Worm (Caenorhabditis elegans) whole organism, young adult: ENCODE results near the gene T22B2.2.
A peak's percentile ranks its signal among the peaks of the same experiment; 100 is the strongest.

Experiments
- B0261.1 ChIP-seq: sonication (generic microtip); optimal IDR thresholded peaks from 2 replicates; lab custom pipeline; 2016; ENCODE audit warnings: mild to moderate bottlenecking, missing genetic modification characterization, moderate library complexity, missing compliant biosample characterization
- D2030.7 ChIP-seq: fragments of 200-800 bp; sonication (Bioruptor generic); IDR thresholded peaks from 2 replicates; pipeline ENCODE4 v1.3.6; 2022; ENCODE audit warnings: missing genetic modification reagents, missing genetic modification characterization, missing compliant biosample characterization
- F10E7.11 ChIP-seq: sonication (generic microtip); optimal IDR thresholded peaks from 2 replicates; lab custom pipeline; 2017; ENCODE audit warnings: mild to moderate bottlenecking, missing genetic modification characterization, moderate library complexity, missing compliant biosample characterization
- F49E8.2 ChIP-seq: sonication (generic microtip); optimal IDR thresholded peaks from 3 replicates; lab custom pipeline; 2017; ENCODE audit warnings: missing genetic modification characterization, mild to moderate bottlenecking, missing compliant biosample characterization, antibody characterized with exemption, moderate library complexity; ENCODE audit not compliant: insufficient read depth
- F52B5.7 ChIP-seq: sonication (generic microtip); optimal IDR thresholded peaks from 2 replicates; lab custom pipeline; 2016; ENCODE audit warnings: mild to moderate bottlenecking, missing genetic modification characterization, missing compliant biosample characterization
- F55B11.4 ChIP-seq: sonication (generic microtip); optimal IDR thresholded peaks from 2 replicates; lab custom pipeline; 2016; ENCODE audit warnings: missing compliant biosample characterization, missing genetic modification characterization, borderline replicate concordance; ENCODE audit not compliant: insufficient read depth
- K12H6.12 ChIP-seq: fragments of 200-800 bp; sonication (Bioruptor generic); optimal IDR thresholded peaks from 2 replicates; lab custom pipeline; 2018; ENCODE audit warnings: mild to moderate bottlenecking, missing genetic modification characterization, missing compliant biosample characterization
- Y53F4B.3 ChIP-seq: fragments of 200-800 bp; sonication (Bioruptor generic); IDR thresholded peaks from 2 replicates; pipeline ENCODE4 v1.3.6; 2022; ENCODE audit warnings: missing genetic modification reagents, missing genetic modification characterization, missing compliant biosample characterization
- Y79H2A.3 ChIP-seq: fragments of 200-800 bp; sonication (Bioruptor generic); conservative IDR thresholded peaks from 2 replicates; pipeline ENCODE4 v1.3.6; 2022; ENCODE audit warnings: missing genetic modification reagents, missing genetic modification characterization, missing compliant biosample characterization
- ZK185.1 ChIP-seq: sonication (generic microtip); optimal IDR thresholded peaks from 2 replicates; lab custom pipeline; 2016; ENCODE audit warnings: mild to moderate bottlenecking, missing genetic modification characterization, missing compliant biosample characterization; ENCODE audit not compliant: poor library complexity, severe bottlenecking
- ama-1 ChIP-seq, 3 experiments: fragments of 150-350 bp in 1 of 3; sonication (generic microtip) in 2 of 3; optimal IDR thresholded peaks; 2 replicates each; lab custom pipeline; 2014 to 2018; ENCODE audit warnings: missing biosample characterization in 2 of 3, missing genetic modification characterization in 2 of 3, missing genetic modification reagents in 2 of 3
- atf-7 ChIP-seq: sonication (generic microtip); optimal IDR thresholded peaks from 2 replicates; lab custom pipeline; 2017; ENCODE audit warnings: mild to moderate bottlenecking, missing genetic modification characterization, missing compliant biosample characterization
- attf-5 ChIP-seq: fragments of 200-800 bp; sonication (Bioruptor generic); optimal IDR thresholded peaks from 2 replicates; lab custom pipeline; 2018; ENCODE audit warnings: mild to moderate bottlenecking, missing genetic modification characterization, missing compliant biosample characterization
- bed-1 ChIP-seq: fragments of 200-800 bp; sonication (Bioruptor generic); IDR thresholded peaks from 2 replicates; pipeline ENCODE4 v1.3.6; 2022; ENCODE audit warnings: missing genetic modification reagents, missing genetic modification characterization, missing compliant biosample characterization
- cebp-1 ChIP-seq, 2 experiments: fragments of 200-800 bp in 1 of 2; sonication (Bioruptor generic) in 1 of 2; sonication (generic microtip) in 1 of 2; IDR thresholded peaks in 1 of 2; optimal IDR thresholded peaks in 1 of 2; 2 replicates each; pipeline versions ENCODE4 v1.3.6 to Lab custom; 2017 to 2022; ENCODE audit warnings: missing compliant biosample characterization in 2 of 2, missing genetic modification characterization in 2 of 2, mild to moderate bottlenecking in 1 of 2, missing genetic modification reagents in 1 of 2, moderate library complexity in 1 of 2
- cebp-2 ChIP-seq: fragments of 200-800 bp; sonication (Bioruptor generic); IDR thresholded peaks from 2 replicates; pipeline ENCODE4 v1.3.6; 2022; ENCODE audit warnings: missing genetic modification characterization, missing compliant biosample characterization
- ceh-27 ChIP-seq: fragments of 200-800 bp; sonication (Bioruptor generic); optimal IDR thresholded peaks from 2 replicates; lab custom pipeline; 2018; ENCODE audit warnings: mild to moderate bottlenecking, missing genetic modification characterization, moderate library complexity, missing compliant biosample characterization
- ceh-40 ChIP-seq: fragments of 200-800 bp; sonication (Bioruptor generic); IDR thresholded peaks from 2 replicates; pipeline ENCODE4 v1.3.6; 2022; ENCODE audit warnings: missing genetic modification characterization, missing compliant biosample characterization
- dpff-1 ChIP-seq: sonication (generic microtip); optimal IDR thresholded peaks from 2 replicates; lab custom pipeline; 2017; ENCODE audit warnings: mild to moderate bottlenecking, missing genetic modification characterization, missing compliant biosample characterization
- egl-18 ChIP-seq: fragments of 200-800 bp; sonication (Bioruptor generic); IDR thresholded peaks from 2 replicates; pipeline ENCODE4 v1.3.6; 2022; ENCODE audit warnings: missing genetic modification reagents, missing genetic modification characterization, missing compliant biosample characterization
- egl-44 ChIP-seq: fragments of 200-800 bp; sonication (Bioruptor generic); IDR thresholded peaks from 2 replicates; pipeline ENCODE4 v1.3.6; 2022; ENCODE audit warnings: missing genetic modification reagents, missing genetic modification characterization, missing compliant biosample characterization
- ekl-4 ChIP-seq: fragments of 200-800 bp; sonication (Bioruptor generic); IDR thresholded peaks from 2 replicates; pipeline ENCODE4 v1.3.6; 2022; ENCODE audit warnings: missing genetic modification reagents, missing genetic modification characterization, missing compliant biosample characterization
- gei-17 ChIP-seq: fragments of 200-800 bp; sonication (Bioruptor generic); optimal IDR thresholded peaks from 2 replicates; lab custom pipeline; 2018; ENCODE audit warnings: mild to moderate bottlenecking, missing genetic modification characterization, missing compliant biosample characterization
- him-1 ChIP-seq: sonication (generic microtip); optimal IDR thresholded peaks from 2 replicates; lab custom pipeline; 2016; ENCODE audit warnings: missing genotype, missing genetic modification reagents, missing genetic modification characterization, missing compliant biosample characterization
- hlh-12 ChIP-seq: sonication (generic microtip); optimal IDR thresholded peaks from 2 replicates; lab custom pipeline; 2016; ENCODE audit warnings: missing genetic modification characterization, missing compliant biosample characterization
- hlh-26 ChIP-seq: fragments of 200-800 bp; sonication (Bioruptor generic); conservative IDR thresholded peaks from 2 replicates; pipeline ENCODE4 v1.3.6; 2022; ENCODE audit warnings: missing genetic modification reagents, missing genetic modification characterization, missing compliant biosample characterization
- hmg-1.2 ChIP-seq: fragments of 200-800 bp; sonication (Bioruptor generic); IDR thresholded peaks from 2 replicates; pipeline ENCODE4 v1.3.6; 2022; ENCODE audit warnings: missing genetic modification reagents, missing genetic modification characterization, missing compliant biosample characterization
- lag-1 ChIP-seq: fragments of 200-800 bp; sonication (Bioruptor generic); IDR thresholded peaks from 2 replicates; pipeline ENCODE4 v1.3.6; 2022; ENCODE audit warnings: missing genetic modification reagents, missing genetic modification characterization, missing compliant biosample characterization
- let-607 ChIP-seq, 2 experiments: fragments of 200-800 bp in 1 of 2; sonication (Bioruptor generic) in 1 of 2; sonication (generic microtip) in 1 of 2; optimal IDR thresholded peaks; 2 replicates each; lab custom pipeline; 2016 to 2018; ENCODE audit warnings: mild to moderate bottlenecking in 2 of 2, missing compliant biosample characterization in 2 of 2, missing genetic modification characterization in 2 of 2, moderate library complexity in 2 of 2, missing genotype in 1 of 2
- lin-35 ChIP-seq, 3 experiments: fragments of 150-350 bp in 2 of 3; sonication (generic microtip) in 1 of 3; optimal IDR thresholded peaks; 2 replicates each; lab custom pipeline; 2014 to 2018; ENCODE audit warnings: missing biosample characterization in 3 of 3, missing genetic modification characterization in 3 of 3, missing genetic modification reagents in 3 of 3
- madf-6 ChIP-seq: fragments of 200-800 bp; sonication (Bioruptor generic); IDR thresholded peaks from 2 replicates; pipeline ENCODE4 v1.3.6; 2022; ENCODE audit warnings: missing genetic modification reagents, missing genetic modification characterization, missing compliant biosample characterization
- mes-4 ChIP-seq: sonication (generic microtip); optimal IDR thresholded peaks from 2 replicates; lab custom pipeline; 2016; ENCODE audit warnings: missing genotype, missing genetic modification characterization, missing compliant biosample characterization
- mxl-1 ChIP-seq: sonication (generic microtip); optimal IDR thresholded peaks from 2 replicates; lab custom pipeline; 2016; ENCODE audit warnings: missing genetic modification characterization, missing compliant biosample characterization
- nfya-1 ChIP-seq: sonication (generic microtip); optimal IDR thresholded peaks from 2 replicates; lab custom pipeline; 2017; ENCODE audit warnings: antibody characterized with exemption, missing compliant biosample characterization, missing genetic modification characterization, borderline replicate concordance; ENCODE audit not compliant: insufficient read depth
- nfya-2 ChIP-seq: fragments of 200-800 bp; sonication (Bioruptor generic); IDR thresholded peaks from 2 replicates; pipeline ENCODE4 v1.3.6; 2022; ENCODE audit warnings: missing genetic modification reagents, missing genetic modification characterization, missing compliant biosample characterization
- pbrm-1 ChIP-seq: fragments of 200-800 bp; sonication (Bioruptor generic); IDR thresholded peaks from 2 replicates; pipeline ENCODE4 v1.3.6; 2022; ENCODE audit warnings: missing genetic modification reagents, missing genetic modification characterization, missing compliant biosample characterization
- rpc-1 ChIP-seq, 2 experiments: fragments of 150-350 bp in 1 of 2; sonication (generic microtip) in 1 of 2; optimal IDR thresholded peaks; 2 replicates each; lab custom pipeline; 2014 to 2018; ENCODE audit warnings: missing biosample characterization in 1 of 2, missing genetic modification characterization in 1 of 2, missing genetic modification reagents in 1 of 2, missing genotype in 1 of 2
- snpc-3.4 ChIP-seq: sonication (generic microtip); optimal IDR thresholded peaks from 2 replicates; lab custom pipeline; 2017; ENCODE audit warnings: missing genetic modification characterization, mild to moderate bottlenecking, missing compliant biosample characterization, antibody characterized with exemption, moderate library complexity, missing genotype, missing genetic modification reagents
- snpc-4 ChIP-seq, 5 experiments: fragments of 150-350 bp in 1 of 5; sonication (generic microtip) in 4 of 5; optimal IDR thresholded peaks; 2 replicates each; lab custom pipeline; 2014 to 2018; ENCODE audit warnings: missing genetic modification characterization in 5 of 5, missing biosample characterization in 3 of 5, antibody characterized with exemption in 2 of 5, mild to moderate bottlenecking in 2 of 5, missing compliant biosample characterization in 2 of 5, missing genotype in 2 of 5, moderate library complexity in 2 of 5, missing genetic modification reagents in 1 of 5
- unc-62 ChIP-seq: fragments of 150-350 bp; optimal IDR thresholded peaks from 2 replicates; lab custom pipeline; 2014; ENCODE audit warnings: missing biosample characterization, missing genetic modification reagents, missing genetic modification characterization
- zim-3 ChIP-seq: sonication (generic microtip); optimal IDR thresholded peaks from 2 replicates; lab custom pipeline; 2017; ENCODE audit warnings: mild to moderate bottlenecking, missing genetic modification characterization, moderate library complexity, missing compliant biosample characterization
- ztf-22 ChIP-seq: fragments of 200-800 bp; sonication (Bioruptor generic); optimal IDR thresholded peaks from 2 replicates; lab custom pipeline; 2018; ENCODE audit warnings: mild to moderate bottlenecking, missing genetic modification characterization, moderate library complexity, missing compliant biosample characterization
- ztf-25 ChIP-seq: fragments of 200-800 bp; sonication (Bioruptor generic); IDR thresholded peaks from 2 replicates; pipeline ENCODE4 v1.3.6; 2022; ENCODE audit warnings: missing genetic modification reagents, missing genetic modification characterization, missing compliant biosample characterization
- ztf-26 ChIP-seq: sonication (generic microtip); optimal IDR thresholded peaks from 2 replicates; lab custom pipeline; 2017; ENCODE audit warnings: missing genetic modification characterization, missing compliant biosample characterization
- ztf-28 ChIP-seq: fragments of 200-800 bp; sonication (Bioruptor generic); IDR thresholded peaks from 2 replicates; pipeline ENCODE4 v1.3.6; 2022; ENCODE audit warnings: missing genetic modification reagents, missing genetic modification characterization, missing compliant biosample characterization

Gene T22B2.2

ce11 chrX:3969980-3970403, 49.8 kb downstream of the T22B2.2 start (continued):
- peak; percentile 37 for TF ChIP-seq F49E8.2 (tag; lab: Kevin White, UChicago)
- peak; percentile 83 for TF ChIP-seq ztf-28
- no peak for TF ChIP-seq F55B11.4
- TF ChIP-seq bed-1 (GFP tag; lab: Robert Waterston, UW), result no peak
- peak; percentile 37 to 46 for TF ChIP-seq let-607 (tag; optimal IDR thresholded peaks at IDR 0.05; lab: Kevin White, UChicago)
- TF ChIP-seq ama-1 (optimal IDR thresholded peaks at IDR 0.05; lab: Kevin White, UChicago), result no peak
- peak in 1 of 2 experiments; percentile 43 for TF ChIP-seq ama-1 (GFP tag; optimal IDR thresholded peaks at IDR 0.05; lab: Kevin White, UChicago)
- no peak for TF ChIP-seq nfya-2 (GFP tag; lab: Robert Waterston, UW)
- TF ChIP-seq madf-6 (GFP tag; lab: Robert Waterston, UW), result peak; percentile 56
- peak; percentile 64 for TF ChIP-seq snpc-3.4 (tag; lab: Kevin White, UChicago)
- no peak for TF ChIP-seq ztf-22
- TF ChIP-seq D2030.7 (GFP tag; lab: Robert Waterston, UW), result peak; percentile 98
- TF ChIP-seq hlh-12 (tag; lab: Kevin White, UChicago), result peak; percentile 51
- peak; percentile 89 for TF ChIP-seq ceh-27 (GFP tag; lab: Kevin White, UChicago)
- TF ChIP-seq ekl-4 (GFP tag; lab: Robert Waterston, UW), result peak; percentile 87
- peak; percentile 89 for TF ChIP-seq ztf-25 (GFP tag; lab: Robert Waterston, UW)
- peak; percentile 83 for TF ChIP-seq F52B5.7
- TF ChIP-seq Y53F4B.3 (GFP tag; lab: Robert Waterston, UW), result peak; percentile 85; the same call in 1 of the 2 replicates
- peak; percentile 56 for TF ChIP-seq mxl-1 (tag; lab: Kevin White, UChicago)
- peak in 1 of 3 experiments; percentile 63 for TF ChIP-seq lin-35 (GFP tag; optimal IDR thresholded peaks at IDR 0.05; lab: Kevin White, UChicago)
- peak; percentile 86; the same call in 1 of the 2 replicates for TF ChIP-seq cebp-2 (GFP tag; lab: Robert Waterston, UW)
- TF ChIP-seq zim-3 (tag; lab: Kevin White, UChicago), result peak; percentile 47
- peak; percentile 70 for TF ChIP-seq attf-5
- TF ChIP-seq K12H6.12, result peak; percentile 43
- peak; percentile 95 for TF ChIP-seq him-1
- no peak for TF ChIP-seq lag-1
- TF ChIP-seq cebp-1 (GFP tag; IDR thresholded peaks at IDR 0.05; lab: Robert Waterston, UW), result peak; percentile 66
- TF ChIP-seq cebp-1 (tag; optimal IDR thresholded peaks at IDR 0.05; lab: Kevin White, UChicago), result no peak
- TF ChIP-seq ztf-26 (tag; lab: Kevin White, UChicago), result peak; percentile 68
- TF ChIP-seq egl-18 (GFP tag; lab: Robert Waterston, UW), result 0 out of 2 replicates have a peak, but pooled peaks have one; percentile 70
- no peak for TF ChIP-seq hlh-26 (GFP tag; lab: Robert Waterston, UW)
- TF ChIP-seq B0261.1 (tag; lab: Kevin White, UChicago), result peak; percentile 97
- 0 out of 2 replicates have a peak, but pooled peaks have one; percentile 23 for TF ChIP-seq Y79H2A.3 (GFP tag; lab: Robert Waterston, UW)
- TF ChIP-seq rpc-1 (optimal IDR thresholded peaks at IDR 0.05; lab: Kevin White, UChicago), result peak; percentile 79
- TF ChIP-seq rpc-1 (tag; optimal IDR thresholded peaks at IDR 0.05; lab: Kevin White, UChicago), result peak; percentile 79
- no peak for TF ChIP-seq unc-62 (GFP tag; lab: Kevin White, UChicago)
- peak; percentile 19 for TF ChIP-seq mes-4
- TF ChIP-seq hmg-1.2 (GFP tag; lab: Robert Waterston, UW), result peak; percentile 86
- peak; percentile 72; the same call in 1 of the 2 replicates for TF ChIP-seq egl-44 (GFP tag; lab: Robert Waterston, UW)
- TF ChIP-seq snpc-4 (GFP tag; optimal IDR thresholded peaks at IDR 0.05; lab: Kevin White, UChicago), result peak; percentile 61
- peak; percentile 6 to 76 (median 54) for TF ChIP-seq snpc-4 (tag; optimal IDR thresholded peaks at IDR 0.05; lab: Kevin White, UChicago)
- TF ChIP-seq atf-7 (tag; lab: Kevin White, UChicago), result peak; percentile 69
- TF ChIP-seq pbrm-1 (GFP tag; lab: Robert Waterston, UW), result peak; percentile 95
- TF ChIP-seq ZK185.1 (tag; lab: Kevin White, UChicago), result peak; percentile 83
- no peak for TF ChIP-seq nfya-1
- no peak for TF ChIP-seq F10E7.11 (tag; lab: Kevin White, UChicago)
- peak; percentile 61 for TF ChIP-seq gei-17 (GFP tag; lab: Kevin White, UChicago)
- TF ChIP-seq dpff-1 (tag; lab: Kevin White, UChicago), result no peak
- TF ChIP-seq ceh-40 (GFP tag; lab: Robert Waterston, UW), result peak; percentile 82; the same call in 1 of the 2 replicates
